Worm (Caenorhabditis elegans) whole organism, midembryonic: ENCODE results near the gene tsfm-1.

Source experiments
- med-1 ChIP-seq: sonication (generic microtip); optimal IDR thresholded peaks from 2 replicates; lab custom pipeline; 2017; ENCODE audit warnings: missing genetic modification characterization, mild to moderate bottlenecking, missing compliant biosample characterization, antibody characterized with exemption, missing genetic modification reagents; ENCODE audit not compliant: insufficient read depth
- ztf-23 ChIP-seq: fragments of 200-800 bp; sonication (Bioruptor generic); IDR thresholded peaks from 2 replicates; pipeline ENCODE4 v1.3.6; 2022; ENCODE audit warnings: missing genetic modification reagents, missing genetic modification characterization, missing compliant biosample characterization

- TF ChIP-seq med-1 (GFP tag; lab: Kevin White, UChicago), result no peak
- no peak for TF ChIP-seq ztf-23 (GFP tag; lab: Robert Waterston, UW)
These were observed 15.0 kb downstream of the tsfm-1 start, which contains the start of gene ugt-55 for ce11 chrV:12256398-12256797.
